Worm (Caenorhabditis elegans): ENCODE results near the gene lys-8.

The lys-8 gene

DNA sequence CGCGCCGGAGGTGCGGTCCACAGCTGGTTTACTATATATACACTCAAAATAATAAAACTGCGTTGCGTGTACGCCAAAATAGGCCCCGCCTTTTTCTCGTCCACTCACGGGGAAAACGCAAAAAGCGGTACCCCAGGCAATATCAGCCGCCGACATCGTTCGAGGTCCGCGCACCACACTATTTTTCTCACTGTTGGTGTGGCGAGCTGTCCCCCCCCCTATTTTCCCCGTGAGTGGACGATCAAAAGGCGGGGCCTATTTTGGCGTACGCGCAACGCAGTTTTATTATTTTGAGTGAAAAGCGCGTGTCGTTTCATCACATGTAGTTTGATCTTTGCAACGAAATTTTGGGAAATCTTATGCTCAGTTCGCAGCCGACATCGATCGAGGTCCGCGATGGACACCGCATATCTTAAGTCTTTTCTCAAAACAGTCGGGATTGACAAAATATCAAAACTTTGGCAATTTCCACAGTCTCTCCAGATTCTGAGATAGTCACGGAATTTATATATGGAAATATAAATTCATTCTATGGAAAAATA lies 20.8 kb upstream of the lys-8 start:
- TF ChIP-seq nhr-77 (tag; optimal IDR thresholded peaks at IDR 0.05), result no peak
- no peak for TF ChIP-seq mdl-1 (tag; optimal IDR thresholded peaks at IDR 0.05)
- TF ChIP-seq lin-39 (tag; optimal IDR thresholded peaks at IDR 0.05), result no peak
- no peak for TF ChIP-seq zag-1 (tag; optimal IDR thresholded peaks at IDR 0.05)
- no peak for TF ChIP-seq unc-39 (tag; optimal IDR thresholded peaks at IDR 0.05)
- TF ChIP-seq nhr-28 (tag; optimal IDR thresholded peaks at IDR 0.05), result no peak
- no peak for TF ChIP-seq ceh-9 (tag; optimal IDR thresholded peaks at IDR 0.05)
- TF ChIP-seq pqm-1 (tag; optimal IDR thresholded peaks at IDR 0.05), result no peak
- TF ChIP-seq mml-1 (tag; optimal IDR thresholded peaks at IDR 0.05), result no peak
- TF ChIP-seq lin-15B (tag; optimal IDR thresholded peaks at IDR 0.05), result no peak
- no peak for TF ChIP-seq elt-1 (tag; optimal IDR thresholded peaks at IDR 0.05)
- TF ChIP-seq egl-5 (tag; optimal IDR thresholded peaks at IDR 0.05), result no peak
- no peak for TF ChIP-seq lsy-12 (tag; optimal IDR thresholded peaks at IDR 0.05)
- TF ChIP-seq pha-4 (tag; optimal IDR thresholded peaks at IDR 0.05), result no peak

DNA sequence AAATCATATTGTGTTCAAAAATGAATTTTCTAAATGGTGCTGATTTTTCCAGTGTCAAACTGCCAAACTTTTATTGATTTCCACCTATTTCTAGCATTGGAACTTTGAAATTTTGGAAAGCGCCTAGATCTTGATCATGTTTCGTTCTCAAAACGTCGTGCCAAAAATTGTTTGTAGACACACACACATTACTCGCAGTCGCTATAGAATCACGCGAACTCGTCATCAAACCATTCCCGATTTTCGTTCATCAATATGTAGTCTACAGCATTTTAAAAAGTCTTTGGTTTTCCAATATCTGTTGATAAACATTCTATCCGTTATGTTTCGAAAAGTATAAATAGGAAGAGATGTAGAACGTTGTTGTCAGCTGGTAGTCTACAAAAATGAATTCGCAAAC lies 15.7 kb upstream of the lys-8 start, which contains the start of the genes C17C3.1 and C17C3.15:
C17C3.1 (plus strand) TSS at position 301 of the 400 bp plus-strand sequence.
C17C3.15 (plus strand) TSS at position 383 of the 400 bp plus-strand sequence.
- no peak for TF ChIP-seq elt-1 (tag; optimal IDR thresholded peaks at IDR 0.05)
- no peak for TF ChIP-seq snpc-4 (tag; optimal IDR thresholded peaks at IDR 0.05)

DNA sequence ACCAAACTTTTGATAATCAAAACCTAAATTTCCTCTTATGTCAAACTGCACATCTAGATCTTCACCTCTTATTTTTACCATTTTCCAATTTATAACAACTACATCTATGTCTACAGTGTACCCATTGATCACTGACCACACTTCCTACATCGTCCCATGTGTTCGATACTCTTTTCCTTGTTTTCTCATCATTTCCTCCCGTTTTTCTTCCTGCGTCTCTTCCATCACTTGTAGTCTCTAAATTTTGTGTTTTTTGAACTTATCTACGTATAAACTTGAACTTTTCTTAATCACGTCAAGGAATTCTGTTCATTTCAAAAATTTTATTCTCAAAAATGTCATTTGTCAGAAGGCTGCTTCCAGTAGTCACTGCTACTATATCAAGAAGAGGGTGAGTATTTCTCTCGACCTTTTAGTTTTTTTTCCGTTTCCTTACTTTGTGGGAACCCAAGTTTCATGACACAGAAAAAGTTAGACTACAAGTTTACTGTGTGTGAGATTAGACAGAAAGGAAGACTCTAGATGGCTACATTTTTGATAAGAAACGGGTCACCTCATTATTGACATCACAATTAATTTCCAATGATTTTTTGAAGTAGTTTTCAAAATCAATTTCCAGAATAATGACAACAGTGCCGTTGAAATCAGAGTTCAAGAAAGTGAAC lies 13.8 kb upstream of the lys-8 start:
- peak; percentile 48 for TF ChIP-seq skn-1 (tag; optimal IDR thresholded peaks at IDR 0.05)
- TF ChIP-seq nhr-43 (tag; optimal IDR thresholded peaks at IDR 0.05; ENCODE audit: poor library complexity, severe bottlenecking), result peak; percentile 90
- no peak for TF ChIP-seq snpc-4 (tag; optimal IDR thresholded peaks at IDR 0.05)
- TF ChIP-seq nhr-237 (tag; optimal IDR thresholded peaks at IDR 0.05), result no peak
- TF ChIP-seq elt-2 (tag; optimal IDR thresholded peaks at IDR 0.05), result peak; percentile 80
- peak; percentile 27 for TF ChIP-seq pha-4 (tag; optimal IDR thresholded peaks at IDR 0.05)
- peak; percentile 7 for TF ChIP-seq pqm-1 (tag; optimal IDR thresholded peaks at IDR 0.05)
- no peak for TF ChIP-seq ztf-11 (tag; optimal IDR thresholded peaks at IDR 0.05)
- no peak for TF ChIP-seq eor-1 (tag; optimal IDR thresholded peaks at IDR 0.05)
- no peak for TF ChIP-seq ztf-4 (tag; optimal IDR thresholded peaks at IDR 0.05)
- TF ChIP-seq nfya-1 (tag; optimal IDR thresholded peaks at IDR 0.05; ENCODE audit: insufficient read depth), result peak; percentile 35
- no peak for TF ChIP-seq hmg-11 (tag; optimal IDR thresholded peaks at IDR 0.05)
- TF ChIP-seq nhr-23 (tag; optimal IDR thresholded peaks at IDR 0.05), result peak; percentile 66
- TF ChIP-seq nhr-77 (tag; optimal IDR thresholded peaks at IDR 0.05), result no peak

DNA sequence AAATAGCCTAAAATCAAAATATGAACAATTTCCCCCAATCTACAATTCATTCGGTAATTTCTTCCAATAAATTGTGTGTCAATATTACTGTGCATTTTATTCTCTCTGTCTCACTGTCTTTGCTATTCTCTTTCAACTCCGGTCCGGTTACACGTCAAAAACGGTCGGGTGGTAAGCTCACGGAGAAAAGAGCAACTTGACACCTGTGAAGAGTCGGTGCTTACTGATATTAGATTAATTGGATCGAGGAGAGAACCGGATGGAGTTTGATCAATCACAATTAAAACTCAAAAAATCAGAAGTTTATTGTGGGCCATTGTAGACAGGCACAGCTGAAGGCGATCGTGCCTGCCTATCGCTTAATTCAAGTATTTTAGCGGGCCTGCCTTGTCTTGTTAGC lies 11.1 kb upstream of the lys-8 start:
- TF ChIP-seq elt-2 (tag; optimal IDR thresholded peaks at IDR 0.05) (peak; percentile 26), mdl-1 (tag; optimal IDR thresholded peaks at IDR 0.05) (no peak), nhr-43 (tag; optimal IDR thresholded peaks at IDR 0.05; ENCODE audit: poor library complexity, severe bottlenecking) (peak; percentile 13), mml-1 (tag; optimal IDR thresholded peaks at IDR 0.05) (no peak)

DNA sequence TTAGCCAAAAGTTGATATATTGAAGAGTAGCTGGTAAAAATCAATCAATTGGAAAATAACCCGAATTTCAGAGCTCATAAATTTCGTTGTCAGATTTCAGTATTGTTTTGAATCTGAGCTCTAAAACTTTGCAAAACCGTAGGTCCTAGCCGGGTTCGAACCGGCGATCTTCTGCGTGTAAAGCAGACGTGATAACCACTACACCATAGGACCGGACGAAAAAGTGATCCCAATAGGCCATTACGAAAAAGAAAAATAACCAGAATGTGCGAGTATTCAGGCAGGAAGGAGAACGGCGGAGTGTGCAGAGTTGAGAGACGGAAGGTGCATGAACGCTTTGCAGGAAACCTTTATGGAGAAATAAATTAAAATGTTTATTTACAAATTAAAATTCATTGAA lies 8.9 kb upstream of the lys-8 start:
- TF ChIP-seq pqm-1 (tag; optimal IDR thresholded peaks at IDR 0.05), result no peak
- peak; percentile 61 for TF ChIP-seq nhr-43 (tag; optimal IDR thresholded peaks at IDR 0.05; ENCODE audit: poor library complexity, severe bottlenecking)
- TF ChIP-seq nhr-67 (tag; optimal IDR thresholded peaks at IDR 0.05), result no peak
- no peak for TF ChIP-seq nhr-11 (tag; optimal IDR thresholded peaks at IDR 0.05)
- TF ChIP-seq tbx-2 (tag; optimal IDR thresholded peaks at IDR 0.05), result no peak
- TF ChIP-seq ama-1 (optimal IDR thresholded peaks at IDR 0.05), result no peak
- no peak for TF ChIP-seq sea-2 (GFP tag; optimal IDR thresholded peaks at IDR 0.05)
- peak; percentile 33 for TF ChIP-seq nfya-1 (tag; optimal IDR thresholded peaks at IDR 0.05; ENCODE audit: insufficient read depth)
- peak; percentile 47 for TF ChIP-seq jun-1 (tag; optimal IDR thresholded peaks at IDR 0.05)
- no peak for TF ChIP-seq nhr-25 (tag; optimal IDR thresholded peaks at IDR 0.05)
- peak; percentile 24 for TF ChIP-seq lin-39 (tag; optimal IDR thresholded peaks at IDR 0.05)
- TF ChIP-seq ZK546.5 (tag; optimal IDR thresholded peaks at IDR 0.05), result no peak
- TF ChIP-seq daf-12 (tag; optimal IDR thresholded peaks at IDR 0.05), result no peak
- no peak for TF ChIP-seq aly-2 (tag; optimal IDR thresholded peaks at IDR 0.05)
- TF ChIP-seq pha-4 (tag; optimal IDR thresholded peaks at IDR 0.05), result peak; percentile 34
- no peak for TF ChIP-seq ceh-9 (tag; optimal IDR thresholded peaks at IDR 0.05)
- peak; percentile 60 for TF ChIP-seq elt-2 (tag; optimal IDR thresholded peaks at IDR 0.05)
- TF ChIP-seq ztf-4 (tag; optimal IDR thresholded peaks at IDR 0.05), result no peak
- no peak for TF ChIP-seq R02D3.7 (tag; optimal IDR thresholded peaks at IDR 0.05)
- TF ChIP-seq fkh-2 (tag; optimal IDR thresholded peaks at IDR 0.05), result no peak
- no peak for TF ChIP-seq nhr-28 (tag; optimal IDR thresholded peaks at IDR 0.05)
- TF ChIP-seq egl-27 (tag; optimal IDR thresholded peaks at IDR 0.05), result no peak
- TF ChIP-seq ceh-16 (tag; optimal IDR thresholded peaks at IDR 0.05), result no peak
- no peak for TF ChIP-seq egl-5 (tag; optimal IDR thresholded peaks at IDR 0.05)
- peak; percentile 55 for TF ChIP-seq snpc-4 (tag; optimal IDR thresholded peaks at IDR 0.05)
- no peak for TF ChIP-seq elt-1 (tag; optimal IDR thresholded peaks at IDR 0.05)
- no peak for TF ChIP-seq lsy-12 (tag; optimal IDR thresholded peaks at IDR 0.05)
- no peak for TF ChIP-seq elt-3 (tag; optimal IDR thresholded peaks at IDR 0.05)
- TF ChIP-seq skn-1 (tag; optimal IDR thresholded peaks at IDR 0.05), result no peak
- TF ChIP-seq nhr-237 (tag; optimal IDR thresholded peaks at IDR 0.05), result no peak
- TF ChIP-seq lin-15B (tag; optimal IDR thresholded peaks at IDR 0.05), result no peak
